Fruit fly (Drosophila melanogaster): ENCODE results near the gene Pura.
A peak's percentile ranks its signal among the peaks of the same experiment; 100 is the strongest.

Gene Pura

dm6 chr3L:7592113-7592752 is 658 bp upstream of the Pura start (continued):
- TF ChIP-seq Blimp-1 (GFP tag; optimal IDR thresholded peaks at IDR 0.05) (peak; percentile 67), Ptx1 (GFP tag; IDR thresholded peaks at IDR 0.05) (peak; percentile 41; the same call in 1 of the 2 replicates), vfl (GFP tag; optimal IDR thresholded peaks at IDR 0.05) (no peak), crp (GFP tag; optimal IDR thresholded peaks at IDR 0.05) (no peak), CG6654 (GFP tag; optimal IDR thresholded peaks at IDR 0.05) (no peak), CG15011 (GFP tag; optimal IDR thresholded peaks at IDR 0.05) (no peak), gro (GFP tag; optimal IDR thresholded peaks at IDR 0.05) (no peak), lmd (GFP tag; IDR thresholded peaks at IDR 0.05) (peak; percentile 32; the same call in 1 of the 2 replicates), Rx (GFP tag; IDR thresholded peaks at IDR 0.05) (no peak), so (GFP tag; IDR thresholded peaks at IDR 0.05) (0 out of 3 replicates have a peak, but pooled peaks have one; percentile 10), Nf-YC (tag; optimal IDR thresholded peaks at IDR 0.05) (no peak), CG18262 (tag; optimal IDR thresholded peaks at IDR 0.05) (peak; percentile 81), ase (GFP tag; IDR thresholded peaks at IDR 0.05) (no peak), Trl (optimal IDR thresholded peaks at IDR 0.05) (no peak), Trl (GFP tag; optimal IDR thresholded peaks at IDR 0.05) (no peak), GATAe (GFP tag; conservative IDR thresholded peaks at IDR 0.05) (no peak), pros (GFP tag; optimal IDR thresholded peaks at IDR 0.05) (no peak), zfh2 (GFP tag; optimal IDR thresholded peaks at IDR 0.05) (no peak), CG13424 (tag; optimal IDR thresholded peaks at IDR 0.05) (peak; percentile 54), Nf-YA (GFP tag; IDR thresholded peaks at IDR 0.05) (no peak), CG11085 (GFP tag; IDR thresholded peaks at IDR 0.05) (no peak), phol (tag; optimal IDR thresholded peaks at IDR 0.05) (peak; percentile 72), stc (GFP tag; IDR thresholded peaks at IDR 0.05) (0 out of 2 replicates have a peak, but pooled peaks have one; percentile 14), Dbx (GFP tag; IDR thresholded peaks at IDR 0.05) (no peak), Jarid2 (GFP tag; optimal IDR thresholded peaks at IDR 0.05) (no peak), CG10274 (GFP tag; optimal IDR thresholded peaks at IDR 0.05) (no peak), CoRest (tag; optimal IDR thresholded peaks at IDR 0.05) (peak; percentile 54), H2.0 (GFP tag; IDR thresholded peaks at IDR 0.05) (no peak), CG1602 (GFP tag; optimal IDR thresholded peaks at IDR 0.05) (no peak), ham (GFP tag; IDR thresholded peaks at IDR 0.05) (no peak), CG11093 (GFP tag; IDR thresholded peaks at IDR 0.05) (peak; percentile 43; the same call in 1 of the 3 replicates), jigr1 (GFP tag; IDR thresholded peaks at IDR 0.05) (no peak), Fer2 (tag; optimal IDR thresholded peaks at IDR 0.05) (no peak), CG6175 (GFP tag; IDR thresholded peaks at IDR 0.05) (no peak), CG15601 (tag; optimal IDR thresholded peaks at IDR 0.05) (peak; percentile 51), Tbp (GFP tag; optimal IDR thresholded peaks at IDR 0.05) (no peak), BtbVII (GFP tag; optimal IDR thresholded peaks at IDR 0.05) (no peak), tx (GFP tag; optimal IDR thresholded peaks at IDR 0.05) (no peak), insv (GFP tag; optimal IDR thresholded peaks at IDR 0.05) (no peak), CG10654 (GFP tag; optimal IDR thresholded peaks at IDR 0.05) (no peak), CG6854 (GFP tag; optimal IDR thresholded peaks at IDR 0.05) (no peak), CG10321 (GFP tag; IDR thresholded peaks at IDR 0.05) (no peak)

- no peak for TF ChIP-seq hb (GFP tag; IDR thresholded peaks at IDR 0.05; ENCODE audit: partially characterized antibody)
- TF ChIP-seq zfh1 (GFP tag; IDR thresholded peaks at IDR 0.05), result 0 out of 3 replicates have a peak, but pooled peaks have one; percentile 37
- TF ChIP-seq CG3726 (GFP tag; IDR thresholded peaks at IDR 0.05), result 0 out of 3 replicates have a peak, but pooled peaks have one; percentile 42
- no peak for TF ChIP-seq CG6813 (GFP tag; optimal IDR thresholded peaks at IDR 0.05)
- peak; percentile 79 for TF ChIP-seq Drgx (GFP tag; IDR thresholded peaks at IDR 0.05)
- no peak for TF ChIP-seq jumu (GFP tag; optimal IDR thresholded peaks at IDR 0.05)
- TF ChIP-seq ara (GFP tag; IDR thresholded peaks at IDR 0.05), result 0 out of 2 replicates have a peak, but pooled peaks have one; percentile 25
- no peak for TF ChIP-seq oc (tag; optimal IDR thresholded peaks at IDR 0.05)
- no peak for TF ChIP-seq CG30403 (GFP tag; optimal IDR thresholded peaks at IDR 0.05)
- no peak for TF ChIP-seq CG11093 (GFP tag; IDR thresholded peaks at IDR 0.05)
- no peak for TF ChIP-seq Fer3 (tag; optimal IDR thresholded peaks at IDR 0.05)
- TF ChIP-seq da (GFP tag; optimal IDR thresholded peaks at IDR 0.05), result no peak
- no peak for TF ChIP-seq CG33213 (GFP tag; optimal IDR thresholded peaks at IDR 0.05)
These were observed 5.4 kb downstream of the Pura start for dm6 chr3L:7598329-7598728.

Data from whole organism, embryonic.